Fruit fly (Drosophila melanogaster) whole organism, pupa: Measurements from ENCODE around the gene CG2680.
A peak's percentile ranks its signal among the peaks of the same experiment; 100 is the strongest.

Source experiments
- CG10348 ChIP-seq: fragments of 200-800 bp; sonication (Bioruptor generic); IDR thresholded peaks from 2 replicates; pipeline ENCODE4 v1.3.6; 2022; ENCODE audit warnings: missing biosample characterization, missing genetic modification characterization
- CG12605 ChIP-seq: fragments of 200-800 bp; sonication (Bioruptor generic); IDR thresholded peaks from 2 replicates; pipeline ENCODE4 v1.3.6; 2022; ENCODE audit warnings: missing biosample characterization, missing genetic modification characterization
- CG13204 ChIP-seq: fragments of 200-800 bp; sonication (Bioruptor generic); optimal IDR thresholded peaks from 2 replicates; lab custom pipeline; 2018; ENCODE audit warnings: missing biosample characterization, mild to moderate bottlenecking, missing genetic modification characterization, moderate library complexity
- CG14655 ChIP-seq: fragments of 200-800 bp; sonication (Bioruptor generic); optimal IDR thresholded peaks from 3 replicates; lab custom pipeline; 2017; ENCODE audit warnings: mild to moderate bottlenecking, missing biosample characterization, missing genetic modification reagents, missing genetic modification characterization
- CG15710 ChIP-seq: fragments of 200-800 bp; sonication (Bioruptor generic); optimal IDR thresholded peaks from 2 replicates; lab custom pipeline; 2018; ENCODE audit warnings: missing biosample characterization, mild to moderate bottlenecking, missing genetic modification characterization, moderate library complexity
- CG17806 ChIP-seq: fragments of 200-800 bp; sonication (Bioruptor generic); optimal IDR thresholded peaks from 2 replicates; lab custom pipeline; 2018; ENCODE audit warnings: missing biosample characterization, mild to moderate bottlenecking, missing genetic modification characterization, moderate library complexity
- CG32121 ChIP-seq: fragments of 200-800 bp; sonication (Bioruptor generic); IDR thresholded peaks from 2 replicates; pipeline ENCODE4 v1.3.6; 2022; ENCODE audit warnings: missing biosample characterization, missing genetic modification characterization
- CG34367 ChIP-seq: fragments of 200-800 bp; sonication (Bioruptor generic); optimal IDR thresholded peaks from 2 replicates; lab custom pipeline; 2018; ENCODE audit warnings: missing biosample characterization, mild to moderate bottlenecking, missing genetic modification characterization
- CG4496 ChIP-seq: fragments of 200-800 bp; sonication (Bioruptor generic); IDR thresholded peaks from 3 replicates; pipeline ENCODE4 v1.3.6; 2022; ENCODE audit warnings: missing biosample characterization, missing genetic modification characterization
- CG8159 ChIP-seq: fragments of 200-800 bp; sonication (Bioruptor generic); optimal IDR thresholded peaks from 3 replicates; lab custom pipeline; 2018; ENCODE audit warnings: missing biosample characterization, mild to moderate bottlenecking, missing genetic modification characterization, moderate library complexity
- CG8301 ChIP-seq: fragments of 200-800 bp; sonication (Bioruptor generic); optimal IDR thresholded peaks from 2 replicates; lab custom pipeline; 2018; ENCODE audit warnings: missing biosample characterization, mild to moderate bottlenecking, missing genetic modification characterization
- CG9948 ChIP-seq: fragments of 200-800 bp; sonication (Bioruptor generic); optimal IDR thresholded peaks from 2 replicates; lab custom pipeline; 2018; ENCODE audit warnings: missing biosample characterization, mild to moderate bottlenecking, missing genetic modification characterization, moderate library complexity
- D1 ChIP-seq: fragments of 200-800 bp; sonication (Bioruptor generic); optimal IDR thresholded peaks from 2 replicates; lab custom pipeline; 2018; ENCODE audit warnings: missing biosample characterization, mild to moderate bottlenecking, missing genetic modification characterization, moderate library complexity
- EcR ChIP-seq: fragments of 200-800 bp; sonication (Bioruptor generic); optimal IDR thresholded peaks from 3 replicates; lab custom pipeline; 2019; ENCODE audit warnings: missing biosample characterization, missing genetic modification characterization, mild to moderate bottlenecking, moderate library complexity, missing genetic modification reagents
- Ets98B ChIP-seq: fragments of 200-800 bp; sonication (Bioruptor generic); IDR thresholded peaks from 2 replicates; pipeline ENCODE4 v1.3.6; 2022; ENCODE audit warnings: missing biosample characterization, missing genetic modification characterization
- Pif1A ChIP-seq: fragments of 200-800 bp; sonication (Bioruptor generic); optimal IDR thresholded peaks from 3 replicates; lab custom pipeline; 2016; ENCODE audit warnings: missing biosample characterization, missing genetic modification characterization
- Pif1B ChIP-seq: fragments of 200-800 bp; sonication (Bioruptor generic); optimal IDR thresholded peaks from 3 replicates; lab custom pipeline; 2016; ENCODE audit warnings: missing biosample characterization, missing genetic modification characterization
- Snoo ChIP-seq: fragments of 200-800 bp; sonication (Bioruptor generic); optimal IDR thresholded peaks from 3 replicates; lab custom pipeline; 2017; ENCODE audit warnings: missing biosample characterization, mild to moderate bottlenecking, missing genetic modification characterization, inconsistent platforms
- fd96Ca ChIP-seq: fragments of 200-800 bp; sonication (Bioruptor generic); IDR thresholded peaks from 3 replicates; pipeline ENCODE4 v1.3.6; 2022; ENCODE audit warnings: missing biosample characterization, missing genetic modification characterization
- gl ChIP-seq: fragments of 200-800 bp; sonication (Bioruptor generic); optimal IDR thresholded peaks from 2 replicates; lab custom pipeline; 2018; ENCODE audit warnings: missing biosample characterization, mild to moderate bottlenecking, missing genetic modification characterization
- rn ChIP-seq: fragments of 200-800 bp; sonication (Bioruptor generic); IDR thresholded peaks from 2 replicates; pipeline ENCODE4 v1.3.6; 2022; ENCODE audit warnings: missing biosample characterization, missing genetic modification characterization

Gene CG2680

dm6 chrX:2740084-2740483 lies 32.9 kb upstream of the CG2680 start, which contains the start of gene kirre:
Gene kirre, plus strand, starts transcription at chrX:2740384.
- no peak for TF ChIP-seq CG14655 (GFP tag; lab: Kevin White, UChicago)
- TF ChIP-seq EcR = no peak
- no peak for TF ChIP-seq Pif1B
- no peak for TF ChIP-seq CG8301 (tag; lab: Kevin White, UChicago)
- TF ChIP-seq CG9948 (tag; lab: Kevin White, UChicago) = no peak
- no peak for TF ChIP-seq CG15710 (tag; lab: Kevin White, UChicago)
- TF ChIP-seq rn = no peak

- TF ChIP-seq Snoo = no peak
- no peak for TF ChIP-seq Pif1A (GFP tag; lab: Kevin White, UChicago)
- TF ChIP-seq CG4496 = 0 out of 3 replicates have a peak, but pooled peaks have one; percentile 24
- TF ChIP-seq rn = no peak
- TF ChIP-seq fd96Ca = no peak; the same call in 2 of the 3 replicates
- TF ChIP-seq Pif1B = no peak
- no peak for TF ChIP-seq CG15710 (tag; lab: Kevin White, UChicago)
- TF ChIP-seq, all 21 proteins: peak for 1
Measured at dm6 chrX:2738663-2739062, 31.4 kb upstream of the CG2680 start, which contains the start of gene crm. Gene crm, minus strand, starts transcription at chrX:2738773.

dm6 chrX:2732127-2732526 lies 24.9 kb upstream of the CG2680 start, which contains the start of the genes ttm50 and CG2712:
Gene ttm50, minus strand, starts transcription at chrX:2732190.
Gene CG2712, plus strand, starts transcription at chrX:2732469.
- TF ChIP-seq CG34367 (tag; lab: Kevin White, UChicago) (peak; percentile 40), CG15710 (tag; lab: Kevin White, UChicago) (peak; percentile 59), Pif1A (GFP tag; lab: Kevin White, UChicago) (no peak), CG12605 (GFP tag; lab: Robert Waterston, UW) (no peak), Snoo (no peak), gl (tag; lab: Kevin White, UChicago) (no peak), Ets98B (no peak), rn (no peak), CG4496 (peak; percentile 61; the same call in 2 of the 3 replicates), CG8159 (tag; lab: Kevin White, UChicago) (peak; percentile 61), CG17806 (tag; lab: Kevin White, UChicago) (peak; percentile 19), CG9948 (tag; lab: Kevin White, UChicago) (peak; percentile 16), fd96Ca (peak; percentile 52; the same call in 1 of the 3 replicates), Pif1B (no peak), CG8301 (tag; lab: Kevin White, UChicago) (no peak), EcR (no peak), CG14655 (GFP tag; lab: Kevin White, UChicago) (no peak), CG10348 (GFP tag; lab: Robert Waterston, UW) (no peak), CG13204 (GFP tag; lab: Kevin White, UChicago) (no peak), CG32121 (GFP tag; lab: Robert Waterston, UW) (no peak; the same call in 1 of the 2 replicates), D1 (tag; lab: Kevin White, UChicago) (no peak)

- no peak for TF ChIP-seq CG13204 (GFP tag; lab: Kevin White, UChicago)
- no peak for TF ChIP-seq Snoo
- no peak for TF ChIP-seq CG34367 (tag; lab: Kevin White, UChicago)
- no peak for TF ChIP-seq CG4496
- TF ChIP-seq Pif1B = no peak
- TF ChIP-seq CG15710 (tag; lab: Kevin White, UChicago) = no peak
- TF ChIP-seq fd96Ca = no peak
- TF ChIP-seq CG14655 (GFP tag; lab: Kevin White, UChicago) = no peak
- no peak for TF ChIP-seq CG8301 (tag; lab: Kevin White, UChicago)
- TF ChIP-seq CG10348 (GFP tag; lab: Robert Waterston, UW) = no peak
- TF ChIP-seq Ets98B = no peak
- TF ChIP-seq EcR = no peak
- TF ChIP-seq gl (tag; lab: Kevin White, UChicago) = no peak
- no peak for TF ChIP-seq CG9948 (tag; lab: Kevin White, UChicago)
- TF ChIP-seq CG32121 (GFP tag; lab: Robert Waterston, UW) = no peak
- no peak for TF ChIP-seq rn
- no peak for TF ChIP-seq CG17806 (tag; lab: Kevin White, UChicago)
- TF ChIP-seq CG12605 (GFP tag; lab: Robert Waterston, UW) = no peak
- no peak for TF ChIP-seq Pif1A (GFP tag; lab: Kevin White, UChicago)
Measured at dm6 chrX:2727506-2727905, 20.3 kb upstream of the CG2680 start, which contains the start of gene dwg. Gene dwg, plus strand, starts transcription at chrX:2727698.

dm6 chrX:2726420-2726819 lies 19.2 kb upstream of the CG2680 start, which contains the start of gene vilya:
Gene vilya, plus strand, starts transcription at chrX:2726678.
- TF ChIP-seq CG13204 (GFP tag; lab: Kevin White, UChicago) (no peak), D1 (tag; lab: Kevin White, UChicago) (no peak), CG15710 (tag; lab: Kevin White, UChicago) (no peak), CG8301 (tag; lab: Kevin White, UChicago) (no peak), EcR (no peak), gl (tag; lab: Kevin White, UChicago) (no peak), CG10348 (GFP tag; lab: Robert Waterston, UW) (no peak), CG17806 (tag; lab: Kevin White, UChicago) (no peak), CG14655 (GFP tag; lab: Kevin White, UChicago) (no peak), Snoo (no peak), CG8159 (tag; lab: Kevin White, UChicago) (no peak), CG12605 (GFP tag; lab: Robert Waterston, UW) (no peak), CG32121 (GFP tag; lab: Robert Waterston, UW) (no peak), CG34367 (tag; lab: Kevin White, UChicago) (no peak), rn (no peak), Pif1B (no peak), CG9948 (tag; lab: Kevin White, UChicago) (no peak), fd96Ca (no peak), Pif1A (GFP tag; lab: Kevin White, UChicago) (no peak)

dm6 chrX:2720122-2720521 lies 12.9 kb upstream of the CG2680 start, which contains the start of gene CG2701:
Gene CG2701, minus strand, starts transcription at chrX:2720327.
- TF ChIP-seq CG12605 (GFP tag; lab: Robert Waterston, UW) = no peak
- no peak for TF ChIP-seq Snoo
- no peak for TF ChIP-seq gl (tag; lab: Kevin White, UChicago)
- TF ChIP-seq rn = no peak
- no peak for TF ChIP-seq Ets98B
- TF ChIP-seq CG9948 (tag; lab: Kevin White, UChicago) = no peak
- no peak for TF ChIP-seq CG15710 (tag; lab: Kevin White, UChicago)
- no peak for TF ChIP-seq CG10348 (GFP tag; lab: Robert Waterston, UW)
- no peak for TF ChIP-seq EcR
- no peak for TF ChIP-seq CG14655 (GFP tag; lab: Kevin White, UChicago)
- TF ChIP-seq CG17806 (tag; lab: Kevin White, UChicago) = no peak
- TF ChIP-seq CG4496 = no peak
- TF ChIP-seq CG13204 (GFP tag; lab: Kevin White, UChicago) = no peak
- TF ChIP-seq Pif1A (GFP tag; lab: Kevin White, UChicago) = no peak
- TF ChIP-seq Pif1B = no peak
- no peak for TF ChIP-seq CG8159 (tag; lab: Kevin White, UChicago)
- no peak for TF ChIP-seq D1 (tag; lab: Kevin White, UChicago)
- no peak for TF ChIP-seq CG8301 (tag; lab: Kevin White, UChicago)
- no peak for TF ChIP-seq fd96Ca
- TF ChIP-seq, all 21 proteins: peak for 0
